Worm (Caenorhabditis elegans) whole organism, dauer: Measurements from ENCODE around the gene C27B7.9.

Source experiments
- unc-62 ChIP-seq: sonication (generic microtip); optimal IDR thresholded peaks from 2 replicates; lab custom pipeline; 2017; ENCODE audit warnings: missing biosample characterization, missing genetic modification reagents, missing genetic modification characterization

Gene C27B7.9

DNA sequence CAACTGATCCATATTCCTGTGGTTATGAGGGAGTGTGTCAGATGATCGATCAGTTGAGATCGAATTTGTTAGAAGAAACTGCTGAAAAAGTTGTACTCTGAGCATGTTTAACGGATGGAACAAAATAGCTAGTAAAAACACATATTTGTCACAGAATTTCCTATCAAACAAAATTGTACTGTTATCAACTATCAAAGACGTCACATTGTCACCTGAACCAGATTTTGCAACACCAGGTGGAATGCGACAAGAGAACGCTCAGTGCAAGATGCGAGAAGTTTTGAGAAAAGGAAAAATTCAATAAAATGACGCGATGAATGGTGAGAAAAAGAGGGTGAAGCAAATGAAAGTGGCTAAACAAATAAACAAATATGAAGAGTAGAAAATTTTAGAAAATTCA lies 48.3 kb downstream of the C27B7.9 start:
- TF ChIP-seq unc-62 = no peak

DNA sequence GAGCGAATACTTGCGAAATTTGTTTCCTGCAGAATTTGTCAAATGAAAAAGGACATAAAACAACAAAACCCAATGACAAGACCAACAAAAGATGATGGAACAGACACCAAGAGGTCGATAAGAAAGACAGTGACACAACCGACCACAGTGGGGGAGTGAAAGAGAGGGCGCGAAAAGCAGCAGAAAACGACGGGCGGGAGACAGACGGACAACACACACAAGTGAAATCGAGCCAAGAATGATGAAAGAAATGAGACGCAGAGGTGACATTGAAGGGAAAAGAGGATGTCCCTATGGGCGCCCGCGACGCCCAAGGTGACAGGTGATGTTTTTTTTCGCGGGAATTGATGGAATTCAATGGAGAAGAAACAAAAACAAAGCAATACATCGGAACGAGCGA lies 49.8 kb downstream of the C27B7.9 start:
- TF ChIP-seq unc-62 = no peak
